Worm (Caenorhabditis elegans) whole organism, L2 larva: ENCODE data around the gene kcc-3.

Experiments
- alr-1 ChIP-seq: fragments of 150-350 bp; optimal IDR thresholded peaks from 2 replicates; lab custom pipeline; 2014; ENCODE audit warnings: missing biosample characterization, missing genetic modification characterization
- ceh-82 ChIP-seq: fragments of 150-350 bp; optimal IDR thresholded peaks from 2 replicates; lab custom pipeline; 2014; ENCODE audit warnings: missing biosample characterization, missing genetic modification characterization
- egl-27 ChIP-seq: sonication (generic microtip); optimal IDR thresholded peaks from 3 replicates; lab custom pipeline; 2017; ENCODE audit warnings: missing biosample characterization, missing genetic modification reagents, missing genetic modification characterization
- lin-13 ChIP-seq: fragments of 150-350 bp; optimal IDR thresholded peaks from 2 replicates; lab custom pipeline; 2014; ENCODE audit warnings: missing biosample characterization, missing genetic modification reagents, missing genetic modification characterization
- lin-39 ChIP-seq: fragments of 150-350 bp; optimal IDR thresholded peaks from 2 replicates; lab custom pipeline; 2014; ENCODE audit warnings: missing biosample characterization, missing genetic modification reagents, missing genetic modification characterization
- lsy-2 ChIP-seq, 2 experiments: fragments of 150-350 bp in 1 of 2; sonication (generic microtip) in 1 of 2; optimal IDR thresholded peaks; 2 replicates each; lab custom pipeline; 2014 to 2017; ENCODE audit warnings: missing biosample characterization in 2 of 2, missing genetic modification characterization in 2 of 2
- mbf-1 ChIP-seq: sonication (generic microtip); optimal IDR thresholded peaks from 2 replicates; lab custom pipeline; 2017; ENCODE audit warnings: missing biosample characterization, missing genetic modification characterization
- nhr-12 ChIP-seq: fragments of 150-350 bp; optimal IDR thresholded peaks from 2 replicates; lab custom pipeline; 2014; ENCODE audit warnings: missing biosample characterization, missing genetic modification characterization
- sma-9 ChIP-seq, 2 experiments: fragments of 150-350 bp in 1 of 2; sonication (generic microtip) in 1 of 2; optimal IDR thresholded peaks; 2 replicates each; lab custom pipeline; 2014 to 2016; ENCODE audit warnings: missing genetic modification characterization in 2 of 2, mild to moderate bottlenecking in 1 of 2, missing biosample characterization in 1 of 2, missing compliant biosample characterization in 1 of 2, missing genetic modification reagents in 1 of 2, moderate library complexity in 1 of 2
- ztf-11 ChIP-seq: sonication (generic microtip); optimal IDR thresholded peaks from 2 replicates; lab custom pipeline; 2017; ENCODE audit warnings: missing biosample characterization, missing genetic modification characterization

- TF ChIP-seq sma-9 (GFP tag; optimal IDR thresholded peaks at IDR 0.05; lab: Kevin White, UChicago): no peak
- TF ChIP-seq sma-9 (tag; optimal IDR thresholded peaks at IDR 0.05; lab: Kevin White, UChicago): no peak
- TF ChIP-seq ztf-11 (tag; lab: Kevin White, UChicago): no peak
- no peak for TF ChIP-seq lin-39 (tag; lab: Kevin White, UChicago)
- no peak for TF ChIP-seq mbf-1 (tag; lab: Kevin White, UChicago)
- no peak for TF ChIP-seq lin-13 (GFP tag; lab: Kevin White, UChicago)
- TF ChIP-seq alr-1 (tag; lab: Kevin White, UChicago): no peak
- TF ChIP-seq egl-27 (tag; lab: Kevin White, UChicago): no peak
- no peak for TF ChIP-seq nhr-12 (tag; lab: Kevin White, UChicago)
- TF ChIP-seq lsy-2 (tag; optimal IDR thresholded peaks at IDR 0.05; lab: Kevin White, UChicago): no peak
- TF ChIP-seq ceh-82 (tag; lab: Kevin White, UChicago): no peak
These were observed 35.2 kb upstream of the kcc-3 start for ce11 chrII:7469318-7469717.
